Worm (Caenorhabditis elegans): ENCODE results near the gene T05C3.2.
A peak's percentile ranks its signal among the peaks of the same experiment; 100 is the strongest.

Gene T05C3.2

ce11 chrV:5523260-5523659 lies 29.7 kb downstream of the T05C3.2 start:
- no peak for TF ChIP-seq repo-1 (tag; optimal IDR thresholded peaks at IDR 0.05)
- TF ChIP-seq atf-7 (tag; optimal IDR thresholded peaks at IDR 0.05) = no peak
- no peak for TF ChIP-seq madf-10 (tag; optimal IDR thresholded peaks at IDR 0.05)
- no peak for TF ChIP-seq nfya-1 (tag; optimal IDR thresholded peaks at IDR 0.05; ENCODE audit: borderline replicate concordance, insufficient read depth)
- TF ChIP-seq F55B11.4 (tag; optimal IDR thresholded peaks at IDR 0.05; ENCODE audit: borderline replicate concordance, insufficient read depth) = no peak
- no peak for TF ChIP-seq efl-1 (GFP tag; optimal IDR thresholded peaks at IDR 0.05)
- TF ChIP-seq zim-3 (tag; optimal IDR thresholded peaks at IDR 0.05) = no peak
- no peak for TF ChIP-seq hrde-1 (tag; optimal IDR thresholded peaks at IDR 0.05; ENCODE audit: borderline replicate concordance)
- TF ChIP-seq tbx-9 (tag; optimal IDR thresholded peaks at IDR 0.05; ENCODE audit: borderline replicate concordance) = no peak

ce11 chrV:5525208-5525607 lies 31.7 kb downstream of the T05C3.2 start:
- TF ChIP-seq nfya-1 (tag; optimal IDR thresholded peaks at IDR 0.05; ENCODE audit: borderline replicate concordance, insufficient read depth) (no peak), ceh-91 (GFP tag; IDR thresholded peaks at IDR 0.05) (no peak), hmg-1.2 (GFP tag; IDR thresholded peaks at IDR 0.05) (no peak), bed-2 (GFP tag; IDR thresholded peaks at IDR 0.05) (no peak), fkh-3 (tag; optimal IDR thresholded peaks at IDR 0.05) (no peak)

- TF ChIP-seq chd-7 (tag; optimal IDR thresholded peaks at IDR 0.05) (no peak), dpl-1 (GFP tag; optimal IDR thresholded peaks at IDR 0.05) (no peak), hlh-12 (tag; optimal IDR thresholded peaks at IDR 0.05) (no peak), gei-17 (GFP tag; optimal IDR thresholded peaks at IDR 0.05) (no peak), mxl-1 (tag; optimal IDR thresholded peaks at IDR 0.05) (no peak), let-526 (GFP tag; IDR thresholded peaks at IDR 0.05) (no peak), lin-26 (GFP tag; IDR thresholded peaks at IDR 0.05) (no peak), F52B5.7 (tag; optimal IDR thresholded peaks at IDR 0.05) (no peak), nhr-179 (tag; optimal IDR thresholded peaks at IDR 0.05) (no peak), F49E8.2 (tag; optimal IDR thresholded peaks at IDR 0.05; ENCODE audit: insufficient read depth) (no peak), cebp-2 (GFP tag; IDR thresholded peaks at IDR 0.05) (no peak), nhr-27 (tag; optimal IDR thresholded peaks at IDR 0.05) (no peak), sdz-38 (tag; optimal IDR thresholded peaks at IDR 0.05) (no peak)
These were observed 34.1 kb downstream of the T05C3.2 start for ce11 chrV:5527694-5528093.

DNA sequence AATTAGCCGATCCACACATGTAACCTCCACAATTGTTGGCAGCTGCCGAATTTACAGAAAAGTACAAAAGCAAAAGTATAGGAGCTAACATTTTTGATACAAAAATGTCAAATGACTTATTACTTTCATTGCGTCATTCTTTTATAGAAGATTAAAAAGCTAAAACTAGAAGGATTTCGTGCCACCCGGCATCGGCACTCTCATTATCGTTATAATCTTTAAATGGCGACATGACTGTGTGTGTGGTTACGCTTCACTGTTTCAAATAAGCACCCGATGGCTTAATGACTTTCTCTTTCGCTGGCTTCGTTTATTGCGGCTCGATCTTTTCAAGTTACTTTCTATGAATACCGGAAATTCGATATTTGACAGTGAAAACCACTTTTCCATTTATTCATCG lies 40.2 kb downstream of the T05C3.2 start, which contains the start of gene grl-1:
grl-1 (minus strand) TSS at position 101 of the 400 bp plus-strand sequence.
- TF ChIP-seq K12H6.12 (tag; optimal IDR thresholded peaks at IDR 0.05) (no peak), F57A8.1 (GFP tag; optimal IDR thresholded peaks at IDR 0.05) (no peak), nfyb-1 (GFP tag; IDR thresholded peaks at IDR 0.05) (no peak), madf-6 (GFP tag; IDR thresholded peaks at IDR 0.05) (0 out of 2 replicates have a peak, but pooled peaks have one; percentile 20), F57C9.4 (tag; optimal IDR thresholded peaks at IDR 0.05) (no peak), Y67H2A.10 (GFP tag; conservative IDR thresholded peaks at IDR 0.05) (no peak), dox-1 (GFP tag; IDR thresholded peaks at IDR 0.05) (no peak)

DNA sequence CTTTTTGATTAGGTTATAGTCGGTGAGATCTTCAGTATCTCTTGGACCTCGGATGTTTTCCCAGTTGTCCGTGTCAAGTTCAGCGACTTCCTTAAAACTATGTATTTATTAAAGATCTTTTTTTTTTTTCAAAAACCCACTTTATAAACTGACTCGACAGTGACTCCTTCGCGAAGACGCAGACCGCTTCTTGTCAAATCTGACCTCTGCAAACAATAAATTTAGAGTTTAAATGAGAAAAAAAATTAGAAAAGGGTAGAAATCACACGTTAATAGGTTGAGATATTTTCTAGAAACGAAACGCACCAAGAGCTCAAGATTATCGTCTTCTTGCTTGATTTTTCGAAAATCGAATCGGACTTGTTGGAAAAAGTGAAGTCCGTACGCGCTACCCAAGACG lies 42.2 kb downstream of the T05C3.2 start, which contains the start of gene C24G6.8:
C24G6.8 (minus strand) TSS at position 101 of the 400 bp plus-strand sequence.
- TF ChIP-seq ceh-27 (GFP tag; optimal IDR thresholded peaks at IDR 0.05) = no peak
